Worm (Caenorhabditis elegans): ENCODE data around the gene slrp-1.

slrp-1 gene

ce11 chrV:13556297-13556696 lies 9.4 kb upstream of the slrp-1 start, which contains the start of gene C56A3.6:
TSS of gene C56A3.6 (minus strand) at chrV:13556397.
- no peak for TF ChIP-seq nhr-111 (GFP tag; optimal IDR thresholded peaks at IDR 0.05)

- no peak for TF ChIP-seq lin-15B (tag; optimal IDR thresholded peaks at IDR 0.05)
- no peak for TF ChIP-seq unc-62 (GFP tag; optimal IDR thresholded peaks at IDR 0.05 in 1 of 2)
- TF ChIP-seq unc-62 (tag; optimal IDR thresholded peaks at IDR 0.05), result no peak
- no peak for TF ChIP-seq Y105C5A.15 (GFP tag; IDR thresholded peaks at IDR 0.05)
- peak; percentile 58; the same call in 1 of the 2 replicates for TF ChIP-seq mdt-29 (GFP tag; IDR thresholded peaks at IDR 0.05)
- TF ChIP-seq tra-1 (GFP tag; IDR thresholded peaks at IDR 0.05), result peak; percentile 81
- peak; percentile 28 for TF ChIP-seq nhr-25 (tag; optimal IDR thresholded peaks at IDR 0.05; ENCODE audit: borderline replicate concordance, insufficient read depth)
- no peak for TF ChIP-seq set-16 (GFP tag; IDR thresholded peaks at IDR 0.05)
- TF ChIP-seq zip-2 (tag; optimal IDR thresholded peaks at IDR 0.05), result no peak
- TF ChIP-seq attf-4 (tag; optimal IDR thresholded peaks at IDR 0.05), result no peak
- peak; percentile 86; the same call in 1 of the 2 replicates for TF ChIP-seq dmd-9 (GFP tag; IDR thresholded peaks at IDR 0.05)
- TF ChIP-seq lin-29 (GFP tag; IDR thresholded peaks at IDR 0.05), result no peak
- peak; percentile 89 for TF ChIP-seq nhr-6 (tag; optimal IDR thresholded peaks at IDR 0.05)
- TF ChIP-seq D1046.2 (GFP tag; IDR thresholded peaks at IDR 0.05), result no peak
- TF ChIP-seq nhr-237 (tag; optimal IDR thresholded peaks at IDR 0.05), result no peak
- TF ChIP-seq unc-39 (tag; optimal IDR thresholded peaks at IDR 0.05), result no peak
- no peak for TF ChIP-seq lin-13 (GFP tag; optimal IDR thresholded peaks at IDR 0.05)
- no peak for TF ChIP-seq tag-97 (GFP tag; IDR thresholded peaks at IDR 0.05)
- TF ChIP-seq snpc-1.2 (GFP tag; IDR thresholded peaks at IDR 0.05), result no peak
- no peak for TF ChIP-seq ces-1 (GFP tag; optimal IDR thresholded peaks at IDR 0.05)
- TF ChIP-seq nhr-102 (tag; optimal IDR thresholded peaks at IDR 0.05), result peak; percentile 63
- peak; percentile 69 for TF ChIP-seq hlh-30 (tag; optimal IDR thresholded peaks at IDR 0.05; ENCODE audit: insufficient read depth)
- TF ChIP-seq pha-4 (GFP tag; IDR thresholded peaks at IDR 0.05), result peak; percentile 70
- TF ChIP-seq pha-4 (tag; optimal IDR thresholded peaks at IDR 0.05), result peak; percentile 40
- no peak for TF ChIP-seq arid-1 (GFP tag; conservative IDR thresholded peaks at IDR 0.05)
- TF ChIP-seq skn-1 (tag; optimal IDR thresholded peaks at IDR 0.05), result no peak
- no peak for TF ChIP-seq spr-1 (tag; optimal IDR thresholded peaks at IDR 0.05)
- 0 out of 2 replicates have a peak, but pooled peaks have one; percentile 46 for TF ChIP-seq ceh-44 (GFP tag; IDR thresholded peaks at IDR 0.05)
- 0 out of 2 replicates have a peak, but pooled peaks have one; percentile 36 for TF ChIP-seq saeg-2 (GFP tag; IDR thresholded peaks at IDR 0.05)
- TF ChIP-seq Y48G9A.11 (GFP tag; IDR thresholded peaks at IDR 0.05), result peak; percentile 72
- no peak for TF ChIP-seq jun-1 (tag; optimal IDR thresholded peaks at IDR 0.05)
- TF ChIP-seq sdz-12 (GFP tag; optimal IDR thresholded peaks at IDR 0.05), result no peak
- TF ChIP-seq nhr-28 (tag; optimal IDR thresholded peaks at IDR 0.05), result peak; percentile 79
- peak; percentile 94 for TF ChIP-seq pqm-1 (tag; optimal IDR thresholded peaks at IDR 0.05)
- peak; percentile 84 for TF ChIP-seq lin-38 (GFP tag; IDR thresholded peaks at IDR 0.05)
- no peak for TF ChIP-seq egl-27 (tag; optimal IDR thresholded peaks at IDR 0.05)
- peak; percentile 99 for TF ChIP-seq mes-2 (tag; optimal IDR thresholded peaks at IDR 0.05; ENCODE audit: poor library complexity, severe bottlenecking)
- no peak for TF ChIP-seq daf-12 (tag; optimal IDR thresholded peaks at IDR 0.05)
- TF ChIP-seq F10B5.3 (tag; optimal IDR thresholded peaks at IDR 0.05), result no peak
- peak in 1 of 2 experiments; percentile 82 for TF ChIP-seq lsy-2 (tag; optimal IDR thresholded peaks at IDR 0.05)
- peak; percentile 84 for TF ChIP-seq hlh-11 (tag; optimal IDR thresholded peaks at IDR 0.05)
- no peak for TF ChIP-seq snpc-4 (tag; optimal IDR thresholded peaks at IDR 0.05)
- no peak for TF ChIP-seq lim-7 (GFP tag; IDR thresholded peaks at IDR 0.05)
- TF ChIP-seq ztf-7 (tag; optimal IDR thresholded peaks at IDR 0.05), result peak; percentile 56
- TF ChIP-seq rbr-2 (tag; optimal IDR thresholded peaks at IDR 0.05), result peak; percentile 61
- TF ChIP-seq hmg-1.1 (GFP tag; IDR thresholded peaks at IDR 0.05), result peak; percentile 64
- peak; percentile 87 for TF ChIP-seq ZK337.2 (GFP tag; IDR thresholded peaks at IDR 0.05)
- no peak for TF ChIP-seq fkh-10 (GFP tag; optimal IDR thresholded peaks at IDR 0.05)
- no peak for TF ChIP-seq F26F4.8 (GFP tag; conservative IDR thresholded peaks at IDR 0.05)
These were observed 8.9 kb upstream of the slrp-1 start, which contains the start of gene cav-2 for ce11 chrV:13556746-13557145. TSS of gene cav-2 (plus strand) at chrV:13557104.
